Worm (Caenorhabditis elegans) whole organism, L4 larva: ENCODE measurements around the gene flad-1.

Experiments
- D1046.2 ChIP-seq: fragments of 200-800 bp; sonication (Bioruptor generic); IDR thresholded peaks from 2 replicates; pipeline ENCODE4 v1.3.6; 2022; ENCODE audit warnings: missing genetic modification characterization, missing compliant biosample characterization
- F37D6.2 ChIP-seq: sonication (generic microtip); optimal IDR thresholded peaks from 2 replicates; lab custom pipeline; 2016; ENCODE audit warnings: mild to moderate bottlenecking, missing genetic modification characterization, missing compliant biosample characterization
- F44E2.7 ChIP-seq: fragments of 200-800 bp; sonication (Bioruptor generic); IDR thresholded peaks from 2 replicates; pipeline ENCODE4 v2.1.2; 2022; ENCODE audit warnings: missing genetic modification characterization, missing compliant biosample characterization
- R02D3.7 ChIP-seq: fragments of 150-350 bp; sonication (generic microtip); optimal IDR thresholded peaks from 3 replicates; lab custom pipeline; 2014; ENCODE audit warnings: missing biosample characterization, missing genetic modification characterization
- T20F7.1 ChIP-seq: fragments of 200-800 bp; sonication (Bioruptor generic); optimal IDR thresholded peaks from 2 replicates; lab custom pipeline; 2018; ENCODE audit warnings: mild to moderate bottlenecking, missing genetic modification characterization, missing compliant biosample characterization
- Y75B8A.6 ChIP-seq: fragments of 200-800 bp; sonication (Bioruptor generic); IDR thresholded peaks from 2 replicates; pipeline ENCODE4 v1.3.6; 2022; ENCODE audit warnings: missing genetic modification reagents, missing genetic modification characterization, missing compliant biosample characterization
- aha-1 ChIP-seq: fragments of 150-350 bp; peaks from one replicate; lab custom pipeline; 2014; ENCODE audit warnings: missing biosample characterization, missing genetic modification characterization
- ama-1 ChIP-seq: fragments of 150-350 bp; optimal IDR thresholded peaks from 2 replicates; lab custom pipeline; 2014; ENCODE audit warnings: inconsistent platforms, mixed read lengths
- arid-1 ChIP-seq: fragments of 200-800 bp; sonication (Bioruptor generic); conservative IDR thresholded peaks from 2 replicates; pipeline ENCODE4 v1.3.6; 2022; ENCODE audit warnings: missing genetic modification reagents, missing genetic modification characterization, missing compliant biosample characterization
- attf-4 ChIP-seq: sonication (generic microtip); optimal IDR thresholded peaks from 3 replicates; lab custom pipeline; 2017; ENCODE audit warnings: missing biosample characterization, missing genetic modification characterization
- ceh-32 ChIP-seq: sonication (generic microtip); optimal IDR thresholded peaks from 2 replicates; lab custom pipeline; 2016; ENCODE audit warnings: mild to moderate bottlenecking, missing genetic modification characterization, missing compliant biosample characterization; ENCODE audit not compliant: poor library complexity
- ctbp-1 ChIP-seq: fragments of 200-800 bp; sonication (Bioruptor generic); IDR thresholded peaks from 2 replicates; pipeline ENCODE4 v1.3.6; 2022; ENCODE audit warnings: missing genetic modification reagents, missing genetic modification characterization, missing compliant biosample characterization
- daf-16 ChIP-seq, 3 experiments: sonication (generic microtip); optimal IDR thresholded peaks; 2 replicates each; lab custom pipeline; 2016 to 2017; ENCODE audit warnings: missing genetic modification characterization in 3 of 3, missing genetic modification reagents in 3 of 3, mild to moderate bottlenecking in 2 of 3, missing compliant biosample characterization in 2 of 3, missing biosample characterization in 1 of 3, moderate library complexity in 1 of 3
- daf-8 ChIP-seq: fragments of 200-800 bp; sonication (Bioruptor generic); IDR thresholded peaks from 2 replicates; pipeline ENCODE4 v1.3.6; 2022; ENCODE audit warnings: missing genetic modification characterization, missing compliant biosample characterization
- dve-1 ChIP-seq: sonication (generic microtip); optimal IDR thresholded peaks from 2 replicates; lab custom pipeline; 2017; ENCODE audit warnings: antibody characterized with exemption, mild to moderate bottlenecking, missing genetic modification characterization, missing compliant biosample characterization; ENCODE audit not compliant: insufficient read depth
- fkh-10 ChIP-seq: fragments of 150-350 bp; optimal IDR thresholded peaks from 2 replicates; lab custom pipeline; 2014; ENCODE audit warnings: missing biosample characterization, missing genetic modification reagents, missing genetic modification characterization
- gei-8 ChIP-seq: fragments of 200-800 bp; sonication (Bioruptor generic); optimal IDR thresholded peaks from 2 replicates; lab custom pipeline; 2018; ENCODE audit warnings: mild to moderate bottlenecking, missing genetic modification characterization, missing compliant biosample characterization
- hif-1 ChIP-seq, 2 experiments: sonication (generic microtip); optimal IDR thresholded peaks; 2 replicates each; lab custom pipeline; 2016 to 2017; ENCODE audit warnings: missing compliant biosample characterization in 2 of 2, missing genetic modification characterization in 2 of 2, missing genetic modification reagents in 2 of 2, missing genotype in 2 of 2, mild to moderate bottlenecking in 1 of 2
- hlh-11 ChIP-seq: fragments of 200-800 bp; sonication (Bioruptor generic); optimal IDR thresholded peaks from 2 replicates; lab custom pipeline; 2018; ENCODE audit warnings: mild to moderate bottlenecking, missing genetic modification characterization, missing compliant biosample characterization
- hlh-30 ChIP-seq: sonication (generic microtip); optimal IDR thresholded peaks from 2 replicates; lab custom pipeline; 2017; ENCODE audit warnings: antibody characterized with exemption, mild to moderate bottlenecking, missing genetic modification characterization, missing compliant biosample characterization; ENCODE audit not compliant: insufficient read depth
- hmg-1.1 ChIP-seq: fragments of 200-800 bp; sonication (Bioruptor generic); IDR thresholded peaks from 2 replicates; pipeline ENCODE4 v1.3.6; 2022; ENCODE audit warnings: missing genetic modification reagents, missing genetic modification characterization, missing compliant biosample characterization
- jun-1 ChIP-seq: fragments of 150-350 bp; optimal IDR thresholded peaks from 2 replicates; lab custom pipeline; 2014; ENCODE audit warnings: missing biosample characterization, missing genetic modification reagents, missing genetic modification characterization
- lim-7 ChIP-seq: fragments of 200-800 bp; sonication (Bioruptor generic); IDR thresholded peaks from 2 replicates; pipeline ENCODE4 v1.3.6; 2022; ENCODE audit warnings: missing genetic modification characterization, missing compliant biosample characterization
- lin-15B ChIP-seq: fragments of 150-350 bp; sonication (generic microtip); optimal IDR thresholded peaks from 3 replicates; lab custom pipeline; 2014; ENCODE audit warnings: missing biosample characterization, missing genetic modification characterization
- lin-38 ChIP-seq: fragments of 200-800 bp; sonication (Bioruptor generic); IDR thresholded peaks from 2 replicates; pipeline ENCODE4 v1.3.6; 2022; ENCODE audit warnings: missing genetic modification reagents, missing genetic modification characterization, missing compliant biosample characterization
- lin-39 ChIP-seq: fragments of 150-350 bp; optimal IDR thresholded peaks from 2 replicates; lab custom pipeline; 2014; ENCODE audit warnings: missing biosample characterization, missing genetic modification reagents, missing genetic modification characterization
- lir-3 ChIP-seq: sonication (generic microtip); optimal IDR thresholded peaks from 2 replicates; lab custom pipeline; 2016; ENCODE audit warnings: mild to moderate bottlenecking, missing genetic modification characterization, missing compliant biosample characterization
- madf-9 ChIP-seq: fragments of 200-800 bp; sonication (Bioruptor generic); conservative IDR thresholded peaks from 2 replicates; pipeline ENCODE4 v1.3.6; 2022; ENCODE audit warnings: missing genetic modification reagents, missing genetic modification characterization, missing compliant biosample characterization
- mdt-29 ChIP-seq: fragments of 200-800 bp; sonication (Bioruptor generic); IDR thresholded peaks from 2 replicates; pipeline ENCODE4 v1.3.6; 2022; ENCODE audit warnings: missing genetic modification reagents, missing genetic modification characterization, missing compliant biosample characterization
- mxl-2 ChIP-seq: fragments of 200-800 bp; sonication (Bioruptor generic); conservative IDR thresholded peaks from 2 replicates; pipeline ENCODE4 v1.3.6; 2022; ENCODE audit warnings: missing genetic modification reagents, missing genetic modification characterization, missing compliant biosample characterization
- nhr-10 ChIP-seq: fragments of 150-350 bp; optimal IDR thresholded peaks from 2 replicates; lab custom pipeline; 2014; ENCODE audit warnings: missing biosample characterization, missing genetic modification characterization
- nhr-11 ChIP-seq: fragments of 150-350 bp; optimal IDR thresholded peaks from 2 replicates; lab custom pipeline; 2014; ENCODE audit warnings: missing biosample characterization, missing genetic modification characterization
- nhr-237 ChIP-seq: sonication (generic microtip); optimal IDR thresholded peaks from 2 replicates; lab custom pipeline; 2017; ENCODE audit warnings: missing biosample characterization, missing genetic modification characterization
- nhr-25 ChIP-seq: sonication (generic microtip); optimal IDR thresholded peaks from 2 replicates; lab custom pipeline; 2017; ENCODE audit warnings: missing genetic modification characterization, mild to moderate bottlenecking, missing compliant biosample characterization, antibody characterized with exemption, moderate library complexity, borderline replicate concordance; ENCODE audit not compliant: insufficient read depth
- nhr-41 ChIP-seq: fragments of 200-800 bp; sonication (Bioruptor generic); IDR thresholded peaks from 2 replicates; pipeline ENCODE4 v1.3.6; 2022; ENCODE audit warnings: missing genetic modification reagents, missing genetic modification characterization, missing compliant biosample characterization
- nhr-76 ChIP-seq: fragments of 150-350 bp; optimal IDR thresholded peaks from 2 replicates; lab custom pipeline; 2014; ENCODE audit warnings: missing biosample characterization, missing genetic modification characterization
- nhr-77 ChIP-seq: fragments of 150-350 bp; optimal IDR thresholded peaks from 2 replicates; lab custom pipeline; 2014; ENCODE audit warnings: missing biosample characterization, missing genetic modification characterization
- pha-4 ChIP-seq, 2 experiments: fragments of 150-350 bp in 1 of 2; fragments of 200-800 bp in 1 of 2; sonication (Bioruptor generic) in 1 of 2; IDR thresholded peaks in 1 of 2; optimal IDR thresholded peaks in 1 of 2; 2 replicates each; pipeline versions ENCODE4 v1.3.6 to Lab custom; 2014 to 2022; ENCODE audit warnings: missing genetic modification characterization in 2 of 2, missing genetic modification reagents in 2 of 2, missing biosample characterization in 1 of 2, missing compliant biosample characterization in 1 of 2
- pqm-1 ChIP-seq: sonication (generic microtip); optimal IDR thresholded peaks from 2 replicates; lab custom pipeline; 2017; ENCODE audit warnings: missing biosample characterization, missing genetic modification characterization
- sdz-12 ChIP-seq: fragments of 200-800 bp; sonication (Bioruptor generic); optimal IDR thresholded peaks from 2 replicates; lab custom pipeline; 2018; ENCODE audit warnings: mild to moderate bottlenecking, missing genetic modification characterization, missing compliant biosample characterization
- set-16 ChIP-seq: fragments of 200-800 bp; sonication (Bioruptor generic); IDR thresholded peaks from 2 replicates; pipeline ENCODE4 v1.3.6; 2022; ENCODE audit warnings: missing genetic modification reagents, missing genetic modification characterization, missing compliant biosample characterization
- skn-1 ChIP-seq: fragments of 150-350 bp; optimal IDR thresholded peaks from 2 replicates; lab custom pipeline; 2014; ENCODE audit warnings: missing biosample characterization, missing genetic modification characterization
- spr-3 ChIP-seq: fragments of 200-800 bp; sonication (Bioruptor generic); optimal IDR thresholded peaks from 2 replicates; lab custom pipeline; 2018; ENCODE audit warnings: mild to moderate bottlenecking, missing genetic modification characterization, missing compliant biosample characterization
- tag-97 ChIP-seq: fragments of 200-800 bp; sonication (Bioruptor generic); IDR thresholded peaks from 2 replicates; pipeline ENCODE4 v1.3.6; 2022; ENCODE audit warnings: missing genetic modification characterization, missing compliant biosample characterization
- unc-39 ChIP-seq: sonication (generic microtip); optimal IDR thresholded peaks from 2 replicates; lab custom pipeline; 2017; ENCODE audit warnings: missing biosample characterization, missing genetic modification characterization
- zfp-2 ChIP-seq: sonication (generic microtip); optimal IDR thresholded peaks from 2 replicates; lab custom pipeline; 2016; ENCODE audit warnings: mild to moderate bottlenecking, missing genetic modification characterization, missing compliant biosample characterization
- zfp-3 ChIP-seq: fragments of 200-800 bp; sonication (Bioruptor generic); conservative IDR thresholded peaks from 2 replicates; pipeline ENCODE4 v1.3.6; 2022; ENCODE audit warnings: missing genetic modification reagents, missing genetic modification characterization, missing compliant biosample characterization
- zip-11 ChIP-seq: fragments of 200-800 bp; sonication (Bioruptor generic); IDR thresholded peaks from 2 replicates; pipeline ENCODE4 v1.3.6; 2022; ENCODE audit warnings: missing genetic modification characterization, missing compliant biosample characterization
- zip-2 ChIP-seq: fragments of 150-350 bp; optimal IDR thresholded peaks from 2 replicates; lab custom pipeline; 2014; ENCODE audit warnings: missing biosample characterization, missing genetic modification characterization

Gene flad-1

ce11 chrII:9928470-9928869 is 15.5 kb upstream of the flad-1 start:
- TF ChIP-seq aha-1 (tag; lab: Kevin White, UChicago) (peak; percentile 91), mxl-2 (GFP tag; lab: Robert Waterston, UW) (no peak)
- TF ChIP-seq, all 104 proteins: peak for 1

DNA sequence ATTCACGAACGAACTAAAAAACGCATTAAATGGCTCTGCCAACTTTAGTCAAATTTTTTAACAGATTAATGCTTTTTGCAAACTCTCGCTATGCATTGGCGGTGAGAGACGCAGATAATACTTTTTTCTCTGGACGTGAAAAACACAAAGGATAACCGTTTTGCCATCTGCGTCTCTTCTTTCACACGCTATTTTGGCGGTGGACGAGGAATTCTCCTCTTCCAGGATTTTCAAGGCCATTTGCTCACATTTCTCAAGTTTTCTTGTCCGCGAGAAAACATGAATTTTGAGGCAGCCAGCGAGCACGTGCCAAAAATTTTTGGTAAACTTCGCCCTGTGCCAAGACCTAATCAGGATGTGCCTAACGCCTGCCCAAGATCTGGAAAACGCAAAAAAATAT is 12.9 kb upstream of the flad-1 start:
- TF ChIP-seq hmg-1.1 (GFP tag; lab: Robert Waterston, UW), result peak; percentile 44
- TF ChIP-seq ama-1 (lab: Kevin White, UChicago), result no peak
- no peak for TF ChIP-seq daf-8 (GFP tag; lab: Robert Waterston, UW)
- TF ChIP-seq D1046.2, result no peak
- no peak for TF ChIP-seq nhr-41 (GFP tag; lab: Robert Waterston, UW)
- no peak for TF ChIP-seq zfp-3 (GFP tag; lab: Robert Waterston, UW)
- TF ChIP-seq unc-39 (tag; lab: Kevin White, UChicago), result no peak
- TF ChIP-seq pqm-1 (tag; lab: Kevin White, UChicago), result no peak
- no peak for TF ChIP-seq lim-7 (GFP tag; lab: Robert Waterston, UW)
- no peak for TF ChIP-seq zip-2 (tag; lab: Kevin White, UChicago)
- no peak for TF ChIP-seq nhr-25 (tag; lab: Kevin White, UChicago)
- no peak for TF ChIP-seq nhr-10 (tag; lab: Kevin White, UChicago)
- TF ChIP-seq zfp-2 (tag; lab: Kevin White, UChicago), result no peak
- peak in 1 of 2 experiments; percentile 80 for TF ChIP-seq hif-1 (tag; optimal IDR thresholded peaks at IDR 0.05; lab: Kevin White, UChicago)
- TF ChIP-seq ctbp-1 (GFP tag; lab: Robert Waterston, UW), result no peak
- no peak for TF ChIP-seq gei-8 (GFP tag; lab: Kevin White, UChicago)
- no peak for TF ChIP-seq lir-3
- TF ChIP-seq spr-3 (GFP tag; lab: Kevin White, UChicago), result no peak
- no peak for TF ChIP-seq arid-1 (GFP tag; lab: Robert Waterston, UW)
- TF ChIP-seq T20F7.1, result no peak
- no peak for TF ChIP-seq F44E2.7
- TF ChIP-seq hlh-11 (tag; lab: Kevin White, UChicago), result no peak
- no peak for TF ChIP-seq lin-15B (tag; lab: Kevin White, UChicago)
- TF ChIP-seq lin-39 (tag; lab: Kevin White, UChicago), result no peak
- TF ChIP-seq madf-9 (GFP tag; lab: Robert Waterston, UW), result no peak
- TF ChIP-seq tag-97 (GFP tag; lab: Robert Waterston, UW), result no peak
- TF ChIP-seq nhr-76 (tag; lab: Kevin White, UChicago), result no peak
- TF ChIP-seq Y75B8A.6, result no peak
- TF ChIP-seq dve-1, result peak; percentile 14
- TF ChIP-seq ceh-32, result no peak
- no peak for TF ChIP-seq nhr-77 (tag; lab: Kevin White, UChicago)
- TF ChIP-seq F37D6.2 (tag; lab: Kevin White, UChicago), result no peak
- no peak for TF ChIP-seq mdt-29 (GFP tag; lab: Robert Waterston, UW)
- TF ChIP-seq zip-11 (GFP tag; lab: Robert Waterston, UW), result no peak
- no peak for TF ChIP-seq jun-1 (tag; lab: Kevin White, UChicago)
- TF ChIP-seq nhr-237 (tag; lab: Kevin White, UChicago), result no peak
- no peak for TF ChIP-seq sdz-12 (GFP tag; lab: Kevin White, UChicago)
- TF ChIP-seq lin-38 (GFP tag; lab: Robert Waterston, UW), result peak; percentile 38
- TF ChIP-seq hlh-30, result peak; percentile 57
- TF ChIP-seq skn-1 (tag; lab: Kevin White, UChicago), result no peak
- TF ChIP-seq pha-4 (GFP tag; IDR thresholded peaks at IDR 0.05; lab: Robert Waterston, UW), result no peak
- TF ChIP-seq pha-4 (tag; optimal IDR thresholded peaks at IDR 0.05; lab: Kevin White, UChicago), result no peak
- TF ChIP-seq R02D3.7 (tag; lab: Kevin White, UChicago), result no peak
- TF ChIP-seq attf-4 (tag; lab: Kevin White, UChicago), result no peak
- TF ChIP-seq daf-16 (GFP tag; optimal IDR thresholded peaks at IDR 0.05; lab: Kevin White, UChicago), result no peak
- no peak for TF ChIP-seq daf-16 (tag; optimal IDR thresholded peaks at IDR 0.05; lab: Kevin White, UChicago)
- TF ChIP-seq nhr-11, result peak; percentile 12
- no peak for TF ChIP-seq fkh-10 (GFP tag; lab: Kevin White, UChicago)
- no peak for TF ChIP-seq set-16 (GFP tag; lab: Robert Waterston, UW)
